Fruit fly (Drosophila melanogaster): ENCODE data around the gene CG12990.

CG12990 gene

dm6 chrX:17709546-17710272, 38.0 kb upstream of the CG12990 start, which contains the start of the genes CG8173 and raskol (continued):
- TF ChIP-seq brk (GFP tag; optimal IDR thresholded peaks at IDR 0.05): no peak
- TF ChIP-seq woc (GFP tag; optimal IDR thresholded peaks at IDR 0.05): no peak
- peak; percentile 6 for TF ChIP-seq h (GFP tag; optimal IDR thresholded peaks at IDR 0.05)
- no peak for TF ChIP-seq Jra (GFP tag; optimal IDR thresholded peaks at IDR 0.05)
- TF ChIP-seq CG32264 (GFP tag; optimal IDR thresholded peaks at IDR 0.05): no peak
- no peak for TF ChIP-seq tai (GFP tag; optimal IDR thresholded peaks at IDR 0.05)
- peak; percentile 100 for TF ChIP-seq psq (GFP tag; optimal IDR thresholded peaks at IDR 0.05)
- TF ChIP-seq Abd-B (GFP tag; optimal IDR thresholded peaks at IDR 0.05): no peak

dm6 chrX:17708843-17709242, 37.2 kb upstream of the CG12990 start:
- no peak for TF ChIP-seq Hr78 (GFP tag; optimal IDR thresholded peaks at IDR 0.05)
- TF ChIP-seq HLH106 (tag; optimal IDR thresholded peaks at IDR 0.05): no peak
- no peak for TF ChIP-seq br (GFP tag; optimal IDR thresholded peaks at IDR 0.05)
- no peak for TF ChIP-seq sv (GFP tag; optimal IDR thresholded peaks at IDR 0.05)

- TF ChIP-seq CG9705 (GFP tag; optimal IDR thresholded peaks at IDR 0.05): no peak
- no peak for TF ChIP-seq Rel (GFP tag; optimal IDR thresholded peaks at IDR 0.05)
- TF ChIP-seq Rel (tag; optimal IDR thresholded peaks at IDR 0.05): no peak
- no peak for TF ChIP-seq Dif (GFP tag; optimal IDR thresholded peaks at IDR 0.05; ENCODE audit: partially characterized antibody)
- TF ChIP-seq foxo (GFP tag; optimal IDR thresholded peaks at IDR 0.05): no peak
- TF ChIP-seq rgr (GFP tag; optimal IDR thresholded peaks at IDR 0.05): no peak
- TF ChIP-seq h (GFP tag; optimal IDR thresholded peaks at IDR 0.05): no peak
- TF ChIP-seq OdsH (GFP tag; optimal IDR thresholded peaks at IDR 0.05): no peak
Observed at dm6 chrX:17707691-17708090, 36.0 kb upstream of the CG12990 start.

dm6 chrX:17702738-17703570, 31.3 kb upstream of the CG12990 start, which contains the start of the genes CG8188 and par-6:
Gene CG8188, minus strand, starts transcription at chrX:17703024.
Gene par-6, plus strand, starts transcription at chrX:17703352.
- TF ChIP-seq h (GFP tag; optimal IDR thresholded peaks at IDR 0.05) (peak; percentile 87), Hr83 (GFP tag; optimal IDR thresholded peaks at IDR 0.05; ENCODE audit: poor library complexity, severe bottlenecking) (peak; percentile 45), brk (GFP tag; optimal IDR thresholded peaks at IDR 0.05) (peak; percentile 46), jim (GFP tag; optimal IDR thresholded peaks at IDR 0.05) (peak; percentile 8), Hr78 (GFP tag; optimal IDR thresholded peaks at IDR 0.05) (no peak), Dif (GFP tag; optimal IDR thresholded peaks at IDR 0.05; ENCODE audit: partially characterized antibody) (no peak), OdsH (GFP tag; optimal IDR thresholded peaks at IDR 0.05) (peak; percentile 78), HLH106 (tag; optimal IDR thresholded peaks at IDR 0.05) (peak; percentile 91), CG32264 (GFP tag; optimal IDR thresholded peaks at IDR 0.05) (peak; percentile 60), ey (GFP tag; optimal IDR thresholded peaks at IDR 0.05) (peak; percentile 86), dmrt93B (GFP tag; optimal IDR thresholded peaks at IDR 0.05) (peak; percentile 80), Myc (optimal IDR thresholded peaks at IDR 0.05) (peak; percentile 84), fru (GFP tag; optimal IDR thresholded peaks at IDR 0.05) (peak; percentile 88), pan (optimal IDR thresholded peaks at IDR 0.05) (no peak), dl (GFP tag; optimal IDR thresholded peaks at IDR 0.05; ENCODE audit: insufficient read depth in 1 of 2, partially characterized antibody in 2 of 2) (no peak), Mio (GFP tag; optimal IDR thresholded peaks at IDR 0.05) (no peak), Vsx2 (GFP tag; optimal IDR thresholded peaks at IDR 0.05; ENCODE audit: partially characterized antibody) (no peak), Hnf4 (GFP tag; optimal IDR thresholded peaks at IDR 0.05) (peak; percentile 86), Jra (GFP tag; optimal IDR thresholded peaks at IDR 0.05) (peak; percentile 84), sage (GFP tag; optimal IDR thresholded peaks at IDR 0.05) (peak; percentile 23), psq (GFP tag; optimal IDR thresholded peaks at IDR 0.05) (peak; percentile 74), foxo (GFP tag; optimal IDR thresholded peaks at IDR 0.05) (peak in 1 of 2 experiments; percentile 90), Rel (GFP tag; optimal IDR thresholded peaks at IDR 0.05) (no peak), Rel (tag; optimal IDR thresholded peaks at IDR 0.05) (peak; percentile 74), lola (GFP tag; optimal IDR thresholded peaks at IDR 0.05) (no peak), woc (GFP tag; optimal IDR thresholded peaks at IDR 0.05) (peak; percentile 93), Abd-B (GFP tag; optimal IDR thresholded peaks at IDR 0.05) (no peak), sv (GFP tag; optimal IDR thresholded peaks at IDR 0.05) (peak; percentile 76), CrebA (GFP tag; optimal IDR thresholded peaks at IDR 0.05; ENCODE audit: borderline replicate concordance) (no peak), GATAd (GFP tag; optimal IDR thresholded peaks at IDR 0.05) (peak; percentile 38), br (GFP tag; optimal IDR thresholded peaks at IDR 0.05) (peak; percentile 88), tai (GFP tag; optimal IDR thresholded peaks at IDR 0.05) (peak; percentile 82), usp (GFP tag; optimal IDR thresholded peaks at IDR 0.05) (no peak), CG9705 (GFP tag; optimal IDR thresholded peaks at IDR 0.05) (peak; percentile 87), Dfd (GFP tag; optimal IDR thresholded peaks at IDR 0.05) (no peak), dsf (GFP tag; optimal IDR thresholded peaks at IDR 0.05; ENCODE audit: borderline replicate concordance) (peak; percentile 71), N (GFP tag; optimal IDR thresholded peaks at IDR 0.05) (no peak), Sp1 (GFP tag; optimal IDR thresholded peaks at IDR 0.05) (peak; percentile 85), rgr (GFP tag; optimal IDR thresholded peaks at IDR 0.05) (peak; percentile 85)
